Fruit fly (Drosophila melanogaster) whole organism, adult: ENCODE data around the gene Nf1.

Experiments used
- CG11617 ChIP-seq: fragments of 200-800 bp; sonication (Bioruptor generic); optimal IDR thresholded peaks from 2 replicates; lab custom pipeline; 2017; ENCODE audit warnings: mild to moderate bottlenecking, missing biosample characterization, missing genetic modification reagents, missing genetic modification characterization
- CG14711 ChIP-seq: fragments of 200-800 bp; sonication (Bioruptor generic); optimal IDR thresholded peaks from 2 replicates; lab custom pipeline; 2018; ENCODE audit warnings: missing biosample characterization, mild to moderate bottlenecking, missing genetic modification characterization, moderate library complexity
- CG33017 ChIP-seq: fragments of 200-800 bp; sonication (Bioruptor generic); optimal IDR thresholded peaks from 2 replicates; lab custom pipeline; 2018; ENCODE audit warnings: missing biosample characterization, mild to moderate bottlenecking, missing genetic modification characterization, moderate library complexity
- CG7045 ChIP-seq: fragments of 200-800 bp; sonication (Bioruptor generic); optimal IDR thresholded peaks from 2 replicates; lab custom pipeline; 2017; ENCODE audit warnings: missing biosample characterization, mild to moderate bottlenecking, missing genetic modification characterization
- Clk ChIP-seq: fragments of 200-800 bp; sonication (Bioruptor generic); optimal IDR thresholded peaks from 2 replicates; lab custom pipeline; 2017; ENCODE audit warnings: missing biosample characterization, missing genetic modification characterization
- Crg-1 ChIP-seq: fragments of 200-800 bp; sonication (Bioruptor generic); optimal IDR thresholded peaks from 2 replicates; lab custom pipeline; 2016; ENCODE audit warnings: missing biosample characterization, missing genetic modification characterization
- Mnt ChIP-seq: fragments of 200-800 bp; sonication (Bioruptor generic); optimal IDR thresholded peaks from 2 replicates; lab custom pipeline; 2016; ENCODE audit warnings: missing biosample characterization, mild to moderate bottlenecking, missing genetic modification characterization
- bab1 ChIP-seq: fragments of 200-800 bp; sonication (Bioruptor generic); optimal IDR thresholded peaks from 3 replicates; lab custom pipeline; 2019; ENCODE audit warnings: missing biosample characterization, mild to moderate bottlenecking, missing genetic modification characterization, moderate library complexity
- cic ChIP-seq: fragments of 200-800 bp; sonication (Bioruptor generic); optimal IDR thresholded peaks from 2 replicates; lab custom pipeline; 2017; ENCODE audit warnings: missing biosample characterization, mild to moderate bottlenecking, missing genetic modification characterization, moderate library complexity
- kay ChIP-seq: fragments of 200-800 bp; sonication (Bioruptor generic); peaks from one replicate; lab custom pipeline; 2016; ENCODE audit warnings: missing biosample characterization, missing genetic modification characterization, borderline replicate concordance
- ovo ChIP-seq: fragments of 200-800 bp; sonication (Bioruptor generic); optimal IDR thresholded peaks from 2 replicates; lab custom pipeline; 2016; ENCODE audit warnings: missing biosample characterization, missing genetic modification characterization
- pad ChIP-seq: fragments of 200-800 bp; sonication (Bioruptor generic); optimal IDR thresholded peaks from 3 replicates; lab custom pipeline; 2017; ENCODE audit warnings: missing biosample characterization, missing genetic modification characterization, mild to moderate bottlenecking, moderate library complexity, missing genetic modification reagents
- toe ChIP-seq: fragments of 200-800 bp; sonication (Bioruptor generic); optimal IDR thresholded peaks from 2 replicates; lab custom pipeline; 2016; ENCODE audit warnings: missing biosample characterization, missing genetic modification characterization

- TF ChIP-seq bab1 (GFP tag; lab: Kevin White, UChicago), result no peak
- TF ChIP-seq kay (GFP tag; lab: Kevin White, UChicago), result no peak
- no peak for TF ChIP-seq toe
- TF ChIP-seq Mnt (GFP tag; lab: Kevin White, UChicago), result no peak
- no peak for TF ChIP-seq Clk (GFP tag; lab: Kevin White, UChicago)
- no peak for TF ChIP-seq Crg-1 (GFP tag; lab: Kevin White, UChicago)
- TF ChIP-seq CG33017 (tag; lab: Kevin White, UChicago), result no peak
- no peak for TF ChIP-seq ovo (GFP tag; lab: Kevin White, UChicago)
- no peak for TF ChIP-seq cic (GFP tag; lab: Kevin White, UChicago)
- TF ChIP-seq CG7045 (GFP tag; lab: Kevin White, UChicago), result no peak
- no peak for TF ChIP-seq pad (GFP tag; lab: Kevin White, UChicago)
- TF ChIP-seq CG14711 (tag; lab: Kevin White, UChicago), result no peak
- TF ChIP-seq CG11617 (GFP tag; lab: Kevin White, UChicago), result no peak
Observed at dm6 chr3R:25956092-25956491, 26.7 kb upstream of the Nf1 start, which contains the start of gene CCAP-R.
